Fruit fly (Drosophila melanogaster) whole organism, embryonic: ENCODE measurements around the gene CG12581.

ENCODE experiments used
- CG10147 ChIP-seq: fragments of 200-800 bp; sonication (Bioruptor generic); optimal IDR thresholded peaks from 2 replicates; lab custom pipeline; 2019; ENCODE audit warnings: missing biosample characterization, mild to moderate bottlenecking, missing genetic modification characterization, moderate library complexity
- CG10431 ChIP-seq: fragments of 200-800 bp; sonication (Bioruptor generic); optimal IDR thresholded peaks from 3 replicates; lab custom pipeline; 2018; ENCODE audit warnings: missing biosample characterization, mild to moderate bottlenecking, missing genetic modification characterization
- CG11093 ChIP-seq: fragments of 200-800 bp; sonication (Bioruptor generic); IDR thresholded peaks from 3 replicates; pipeline ENCODE4 v1.3.6; 2022; ENCODE audit warnings: missing biosample characterization, missing genetic modification characterization
- CG12236 ChIP-seq: fragments of 200-800 bp; sonication (Bioruptor generic); optimal IDR thresholded peaks from 2 replicates; lab custom pipeline; 2016; ENCODE audit warnings: missing biosample characterization, missing genetic modification characterization
- CG13296 ChIP-seq: fragments of 200-800 bp; sonication (Bioruptor generic); optimal IDR thresholded peaks from 3 replicates; lab custom pipeline; 2018; ENCODE audit warnings: missing biosample characterization, mild to moderate bottlenecking, missing genetic modification characterization
- CG17612 ChIP-seq: fragments of 200-800 bp; sonication (Bioruptor generic); IDR thresholded peaks from 2 replicates; pipeline ENCODE4 v1.3.6; 2022; ENCODE audit warnings: missing biosample characterization, missing genetic modification characterization
- CG3726 ChIP-seq: fragments of 200-800 bp; sonication (Bioruptor generic); IDR thresholded peaks from 3 replicates; pipeline ENCODE4, ENCODE4 v1.3.6; 2022; ENCODE audit warnings: missing biosample characterization, missing genetic modification characterization
- CG4360 ChIP-seq: fragments of 200-800 bp; sonication (Bioruptor generic); IDR thresholded peaks from 2 replicates; pipeline ENCODE4 v1.3.6; 2022; ENCODE audit warnings: missing biosample characterization, missing genetic modification characterization
- CG4730 ChIP-seq: fragments of 200-800 bp; sonication (Bioruptor generic); IDR thresholded peaks from 2 replicates; pipeline ENCODE4 v1.3.6; 2022; ENCODE audit warnings: missing biosample characterization, missing genetic modification characterization
- CG5180 ChIP-seq: fragments of 200-800 bp; sonication (Bioruptor generic); optimal IDR thresholded peaks from 3 replicates; lab custom pipeline; 2017; ENCODE audit warnings: missing biosample characterization, missing genetic modification characterization, mild to moderate bottlenecking, moderate library complexity, missing genetic modification reagents
- CG6175 ChIP-seq: fragments of 200-800 bp; sonication (Bioruptor generic); IDR thresholded peaks from 3 replicates; pipeline ENCODE4 v1.3.6; 2022; ENCODE audit warnings: missing biosample characterization, missing genetic modification characterization
- CG6683 ChIP-seq: fragments of 200-800 bp; sonication (Bioruptor generic); optimal IDR thresholded peaks from 2 replicates; lab custom pipeline; 2017; ENCODE audit warnings: missing biosample characterization, mild to moderate bottlenecking, missing genetic modification characterization, missing genetic modification reagents
- CG8290 ChIP-seq, 3 experiments: fragments of 200-800 bp; sonication (Bioruptor generic); optimal IDR thresholded peaks; 2 replicates each; lab custom pipeline; 2016 to 2019; ENCODE audit warnings: missing biosample characterization in 3 of 3, missing genetic modification characterization in 3 of 3, mild to moderate bottlenecking in 2 of 3, moderate library complexity in 1 of 3
- CG8924 ChIP-seq: fragments of 200-800 bp; optimal IDR thresholded peaks from 3 replicates; lab custom pipeline; 2019; ENCODE audit warnings: missing biosample characterization, mild to moderate bottlenecking, missing genetic modification characterization, moderate library complexity
- CTCF ChIP-seq: fragments of 200-800 bp; sonication (Bioruptor generic); optimal IDR thresholded peaks from 2 replicates; lab custom pipeline; 2017; ENCODE audit warnings: missing biosample characterization, mild to moderate bottlenecking, missing genetic modification characterization, moderate library complexity
- Camta ChIP-seq: fragments of 200-800 bp; sonication (Bioruptor generic); optimal IDR thresholded peaks from 2 replicates; lab custom pipeline; 2016; ENCODE audit warnings: missing biosample characterization, missing genetic modification characterization
- Chrac-16 ChIP-seq: fragments of 200-800 bp; sonication (Bioruptor generic); optimal IDR thresholded peaks from 3 replicates; lab custom pipeline; 2016; ENCODE audit warnings: missing biosample characterization, missing genetic modification characterization
- Dek ChIP-seq: fragments of 200-800 bp; sonication (Bioruptor generic); optimal IDR thresholded peaks from 3 replicates; lab custom pipeline; 2019; ENCODE audit warnings: missing biosample characterization, mild to moderate bottlenecking, missing genetic modification characterization, moderate library complexity
- Doc2 ChIP-seq: fragments of 200-800 bp; sonication (Bioruptor generic); IDR thresholded peaks from 2 replicates; pipeline ENCODE4 v1.3.6; 2022; ENCODE audit warnings: missing biosample characterization, missing genetic modification characterization
- Hmr ChIP-seq: fragments of 200-800 bp; sonication (Bioruptor generic); optimal IDR thresholded peaks from 3 replicates; lab custom pipeline; 2017; ENCODE audit warnings: mild to moderate bottlenecking, missing biosample characterization, missing genetic modification reagents, missing genetic modification characterization
- Kr ChIP-seq: fragments of 200-800 bp; sonication (Bioruptor generic); optimal IDR thresholded peaks from 2 replicates; lab custom pipeline; 2017; ENCODE audit warnings: missing biosample characterization, mild to moderate bottlenecking, missing genetic modification characterization
- Lhr ChIP-seq: fragments of 200-800 bp; sonication (Bioruptor generic); optimal IDR thresholded peaks from 3 replicates; lab custom pipeline; 2017; ENCODE audit warnings: mild to moderate bottlenecking, missing biosample characterization, missing genetic modification reagents, missing genetic modification characterization
- NC2β ChIP-seq: fragments of 200-800 bp; sonication (Bioruptor generic); optimal IDR thresholded peaks from 2 replicates; lab custom pipeline; 2016; ENCODE audit warnings: missing biosample characterization, missing genetic modification characterization
- Nf-YC ChIP-seq: fragments of 200-800 bp; optimal IDR thresholded peaks from 3 replicates; lab custom pipeline; 2019; ENCODE audit warnings: missing biosample characterization, mild to moderate bottlenecking, missing genetic modification characterization, moderate library complexity
- Oaz ChIP-seq: fragments of 200-800 bp; sonication (Bioruptor generic); IDR thresholded peaks from 2 replicates; pipeline ENCODE4 v1.3.6; 2022; ENCODE audit warnings: missing biosample characterization, missing genetic modification characterization
- Six4 ChIP-seq: fragments of 200-800 bp; sonication (Bioruptor generic); optimal IDR thresholded peaks from 2 replicates; lab custom pipeline; 2016; ENCODE audit warnings: missing biosample characterization, missing genetic modification characterization
- amos ChIP-seq: fragments of 200-800 bp; sonication (Bioruptor generic); IDR thresholded peaks from 2 replicates; pipeline ENCODE4 v1.3.6; 2022; ENCODE audit warnings: missing biosample characterization, missing genetic modification characterization; ENCODE audit not compliant: partially characterized antibody
- bab2 ChIP-seq: fragments of 200-800 bp; sonication (Bioruptor generic); optimal IDR thresholded peaks from 2 replicates; lab custom pipeline; 2016; ENCODE audit warnings: missing biosample characterization, missing genetic modification characterization
- br ChIP-seq: fragments of >200 bp; optimal IDR thresholded peaks from 2 replicates; lab custom pipeline; 2017
- bsh ChIP-seq, 2 experiments: fragments of 200-800 bp; sonication (Bioruptor generic); optimal IDR thresholded peaks; 2 replicates each; lab custom pipeline; 2017 to 2018; ENCODE audit warnings: mild to moderate bottlenecking in 2 of 2, missing biosample characterization in 2 of 2, missing genetic modification characterization in 2 of 2, moderate library complexity in 1 of 2
- cato ChIP-seq: fragments of 200-800 bp; sonication (Bioruptor generic); optimal IDR thresholded peaks from 2 replicates; lab custom pipeline; 2016; ENCODE audit warnings: missing biosample characterization, missing genetic modification characterization, borderline replicate concordance
- chif ChIP-seq, 2 experiments: fragments of 200-800 bp; sonication (Bioruptor generic); optimal IDR thresholded peaks; 3 replicates each; lab custom pipeline; 2016; ENCODE audit warnings: missing biosample characterization in 2 of 2, missing genetic modification characterization in 2 of 2
- dmrt99B ChIP-seq: fragments of 200-800 bp; sonication (Bioruptor generic); optimal IDR thresholded peaks from 2 replicates; lab custom pipeline; 2018; ENCODE audit warnings: missing biosample characterization, mild to moderate bottlenecking, missing genetic modification characterization, moderate library complexity
- dysf ChIP-seq: fragments of 200-800 bp; sonication (Bioruptor generic); IDR thresholded peaks from 3 replicates; pipeline ENCODE4 v1.3.6; 2022; ENCODE audit warnings: missing biosample characterization, missing genetic modification characterization
- grn ChIP-seq: fragments of 200-800 bp; sonication (Bioruptor generic); optimal IDR thresholded peaks from 3 replicates; lab custom pipeline; 2017; ENCODE audit warnings: missing biosample characterization, missing genetic modification characterization
- hth ChIP-seq: fragments of >200 bp; optimal IDR thresholded peaks from 2 replicates; lab custom pipeline; 2017; ENCODE audit warnings: inconsistent platforms
- jumu ChIP-seq: fragments of 200-800 bp; sonication (Bioruptor generic); optimal IDR thresholded peaks from 3 replicates; lab custom pipeline; 2016; ENCODE audit warnings: missing biosample characterization, missing genetic modification characterization
- ken ChIP-seq: fragments of 200-800 bp; sonication (Bioruptor generic); IDR thresholded peaks from 3 replicates; pipeline ENCODE4 v1.3.6; 2022; ENCODE audit warnings: missing biosample characterization, missing genetic modification characterization
- nerfin-1 ChIP-seq: fragments of 200-800 bp; sonication (Bioruptor generic); optimal IDR thresholded peaks from 3 replicates; lab custom pipeline; 2019; ENCODE audit warnings: missing biosample characterization, mild to moderate bottlenecking, missing genetic modification characterization, moderate library complexity
- p53 ChIP-seq: fragments of 200-800 bp; sonication (Bioruptor generic); optimal IDR thresholded peaks from 2 replicates; lab custom pipeline; 2016; ENCODE audit warnings: missing biosample characterization, missing genetic modification characterization
- pho ChIP-seq: fragments of 200-800 bp; sonication (Bioruptor generic); optimal IDR thresholded peaks from 2 replicates; lab custom pipeline; 2016; ENCODE audit warnings: missing biosample characterization, missing genetic modification characterization
- phol ChIP-seq: fragments of 200-800 bp; sonication (Bioruptor generic); optimal IDR thresholded peaks from 3 replicates; lab custom pipeline; 2018; ENCODE audit warnings: missing biosample characterization, mild to moderate bottlenecking, missing genetic modification characterization, moderate library complexity
- prd ChIP-seq, 3 experiments: fragments of >200 bp in 2 of 3; fragments of 200-800 bp in 1 of 3; sonication (Bioruptor generic) in 1 of 3; optimal IDR thresholded peaks in 2 of 3; IDR thresholded peaks in 1 of 3; 2 replicates in 2 of 3; 3 replicates in 1 of 3; pipeline versions ENCODE4 v1.3.6 to Lab custom; 2017 to 2022; ENCODE audit warnings: missing biosample characterization in 1 of 3, missing genetic modification characterization in 1 of 3
- run ChIP-seq: fragments of 200-800 bp; sonication (Bioruptor generic); optimal IDR thresholded peaks from 3 replicates; lab custom pipeline; 2018; ENCODE audit warnings: missing biosample characterization, mild to moderate bottlenecking, missing genetic modification characterization
- sug ChIP-seq: fragments of 200-800 bp; optimal IDR thresholded peaks from 2 replicates; lab custom pipeline; 2019; ENCODE audit warnings: missing biosample characterization, mild to moderate bottlenecking, missing genetic modification characterization, moderate library complexity
- unc-4 ChIP-seq: fragments of 200-800 bp; sonication (Bioruptor generic); IDR thresholded peaks from 2 replicates; pipeline ENCODE4 v1.3.6; 2022; ENCODE audit warnings: missing biosample characterization, missing genetic modification characterization; ENCODE audit not compliant: partially characterized antibody
- wdn ChIP-seq: fragments of 200-800 bp; sonication (Bioruptor generic); IDR thresholded peaks from 2 replicates; pipeline ENCODE4 v1.3.6; 2022; ENCODE audit warnings: missing biosample characterization, missing genetic modification characterization
- zen2 ChIP-seq: fragments of 200-800 bp; sonication (Bioruptor generic); IDR thresholded peaks from 3 replicates; pipeline ENCODE4 v1.3.6; 2022; ENCODE audit warnings: missing biosample characterization, missing genetic modification characterization; ENCODE audit not compliant: partially characterized antibody
- zf30C ChIP-seq: fragments of 200-800 bp; sonication (Bioruptor generic); optimal IDR thresholded peaks from 3 replicates; lab custom pipeline; 2018; ENCODE audit warnings: missing biosample characterization, mild to moderate bottlenecking, missing genetic modification characterization

Gene CG12581

dm6 chr3R:4215264-4215993 is 41.0 kb downstream of the CG12581 start, which contains the start of gene CG14636 (continued):
- TF ChIP-seq chif (GFP tag; optimal IDR thresholded peaks at IDR 0.05; lab: Kevin White, UChicago) (peak; percentile 34 to 67), phol (tag; lab: Kevin White, UChicago) (peak; percentile 58), br (lab: Kevin White, UChicago) (no peak), run (peak; percentile 34), CG8290 (GFP tag; optimal IDR thresholded peaks at IDR 0.05; lab: Kevin White, UChicago) (no peak), CG8290 (tag; optimal IDR thresholded peaks at IDR 0.05; lab: Kevin White, UChicago) (peak in 1 of 2 experiments; percentile 62), Kr (GFP tag; lab: Kevin White, UChicago) (no peak), bsh (GFP tag; optimal IDR thresholded peaks at IDR 0.05; lab: Kevin White, UChicago) (peak in 1 of 2 experiments; percentile 26), wdn (GFP tag; lab: Robert Waterston, UW) (peak; percentile 55; the same call in 1 of the 2 replicates), nerfin-1 (tag; lab: Kevin White, UChicago) (peak; percentile 21), zf30C (GFP tag; lab: Kevin White, UChicago) (no peak), CG6683 (peak; percentile 48), prd (optimal IDR thresholded peaks at IDR 0.05; lab: Kevin White, UChicago) (no peak), prd (GFP tag; IDR thresholded peaks at IDR 0.05; lab: Robert Waterston, UW) (peak; percentile 79), hth (no peak), Oaz (GFP tag; lab: Robert Waterston, UW) (peak; percentile 81), unc-4 (GFP tag; lab: Robert Waterston, UW) (no peak), Lhr (GFP tag; lab: Kevin White, UChicago) (no peak), CG8924 (peak; percentile 58), CG4360 (no peak), Camta (GFP tag; lab: Kevin White, UChicago) (peak; percentile 48), CG6175 (GFP tag; lab: Robert Waterston, UW) (0 out of 3 replicates have a peak, but pooled peaks have one; percentile 11), CG5180 (GFP tag; lab: Kevin White, UChicago) (peak; percentile 47), CG17612 (GFP tag; lab: Robert Waterston, UW) (peak; percentile 58), ken (GFP tag; lab: Robert Waterston, UW) (no peak), CG11093 (GFP tag; lab: Robert Waterston, UW) (peak; percentile 40; the same call in 1 of the 3 replicates), cato (GFP tag; lab: Kevin White, UChicago) (no peak), sug (tag; lab: Kevin White, UChicago) (peak; percentile 72), Chrac-16 (GFP tag; lab: Kevin White, UChicago) (peak; percentile 63), Hmr (GFP tag; lab: Kevin White, UChicago) (peak; percentile 80), NC2β (GFP tag; lab: Kevin White, UChicago) (peak; percentile 62), amos (no peak), CG10147 (GFP tag; lab: Kevin White, UChicago) (peak; percentile 45), CG4730 (GFP tag; lab: Robert Waterston, UW) (peak; percentile 55), p53 (GFP tag; lab: Kevin White, UChicago) (peak; percentile 62), pho (GFP tag; lab: Kevin White, UChicago) (peak; percentile 62), jumu (GFP tag; lab: Kevin White, UChicago) (peak; percentile 78), Doc2 (GFP tag; lab: Robert Waterston, UW) (no peak), CTCF (peak; percentile 12), CG13296 (GFP tag; lab: Kevin White, UChicago) (peak; percentile 80), dmrt99B (tag; lab: Kevin White, UChicago) (peak; percentile 82), CG3726 (GFP tag; lab: Robert Waterston, UW) (peak; percentile 77), Dek (tag; lab: Kevin White, UChicago) (peak; percentile 30), Six4 (GFP tag; lab: Kevin White, UChicago) (no peak), zen2 (GFP tag; lab: Robert Waterston, UW) (no peak), bab2 (peak; percentile 60), CG12236 (GFP tag; lab: Kevin White, UChicago) (no peak), dysf (GFP tag; lab: Robert Waterston, UW) (peak; percentile 90), CG10431 (no peak), grn (GFP tag; lab: Kevin White, UChicago) (peak; percentile 14), Nf-YC (tag; lab: Kevin White, UChicago) (peak; percentile 75)
